Fruit fly (Drosophila melanogaster) whole organism, embryonic: ENCODE measurements around the gene Hsp70Ab.

ENCODE experiments used
- Atf3 ChIP-seq: fragments of 200-800 bp; sonication (Bioruptor generic); optimal IDR thresholded peaks from 3 replicates; lab custom pipeline; 2016; ENCODE audit warnings: missing biosample characterization, missing genetic modification characterization
- B-H1 ChIP-seq: fragments of 200-800 bp; sonication (Bioruptor generic); IDR thresholded peaks from 3 replicates; pipeline ENCODE4 v1.3.6; 2022; ENCODE audit warnings: missing biosample characterization, missing genetic modification characterization
- Bdp1 ChIP-seq: fragments of 200-800 bp; sonication (Bioruptor generic); optimal IDR thresholded peaks from 3 replicates; lab custom pipeline; 2016; ENCODE audit warnings: missing biosample characterization, missing genetic modification characterization
- Blimp-1 ChIP-seq: fragments of 200-800 bp; sonication (Bioruptor generic); optimal IDR thresholded peaks from 3 replicates; lab custom pipeline; 2018; ENCODE audit warnings: missing biosample characterization, missing genetic modification characterization, mild to moderate bottlenecking, moderate library complexity, missing genetic modification reagents
- CG10209 ChIP-seq: fragments of 200-800 bp; sonication (Bioruptor generic); optimal IDR thresholded peaks from 3 replicates; lab custom pipeline; 2017; ENCODE audit warnings: missing biosample characterization, mild to moderate bottlenecking, missing genetic modification characterization, missing genetic modification reagents
- CG11695 ChIP-seq: fragments of 200-800 bp; sonication (Bioruptor generic); IDR thresholded peaks from 3 replicates; pipeline ENCODE4 v1.3.6; 2022; ENCODE audit warnings: missing biosample characterization, missing genetic modification characterization
- CG12104 ChIP-seq: fragments of 200-800 bp; sonication (Bioruptor generic); optimal IDR thresholded peaks from 3 replicates; lab custom pipeline; 2016; ENCODE audit warnings: missing biosample characterization, missing genetic modification characterization
- CG14965 ChIP-seq: fragments of 200-800 bp; sonication (Bioruptor generic); optimal IDR thresholded peaks from 2 replicates; lab custom pipeline; 2016; ENCODE audit warnings: missing biosample characterization, missing genetic modification characterization, borderline replicate concordance
- CG16815 ChIP-seq: fragments of 200-800 bp; sonication (Bioruptor generic); optimal IDR thresholded peaks from 3 replicates; lab custom pipeline; 2017; ENCODE audit warnings: missing biosample characterization, mild to moderate bottlenecking, missing genetic modification characterization
- CG17912 ChIP-seq: fragments of 200-800 bp; sonication (Bioruptor generic); optimal IDR thresholded peaks from 2 replicates; lab custom pipeline; 2018; ENCODE audit warnings: missing biosample characterization, mild to moderate bottlenecking, missing genetic modification characterization
- CG2199 ChIP-seq: fragments of 200-800 bp; sonication (Bioruptor generic); IDR thresholded peaks from 3 replicates; pipeline ENCODE4 v1.3.6; 2022; ENCODE audit warnings: missing biosample characterization, missing genetic modification characterization
- CG31441 ChIP-seq: fragments of 200-800 bp; sonication (Bioruptor generic); IDR thresholded peaks from 2 replicates; pipeline ENCODE4 v1.3.6; 2022; ENCODE audit warnings: missing biosample characterization, missing genetic modification characterization
- CG3838 ChIP-seq: fragments of 200-800 bp; sonication (Bioruptor generic); optimal IDR thresholded peaks from 3 replicates; lab custom pipeline; 2016; ENCODE audit warnings: missing biosample characterization, missing genetic modification characterization
- CG4328 ChIP-seq: fragments of 200-800 bp; sonication (Bioruptor generic); optimal IDR thresholded peaks from 3 replicates; lab custom pipeline; 2017; ENCODE audit warnings: missing biosample characterization, missing genetic modification reagents, missing genetic modification characterization
- CG4424 ChIP-seq: fragments of 200-800 bp; sonication (Bioruptor generic); optimal IDR thresholded peaks from 3 replicates; lab custom pipeline; 2016; ENCODE audit warnings: missing biosample characterization, missing genetic modification characterization
- CG6254 ChIP-seq: fragments of 200-800 bp; sonication (Bioruptor generic); optimal IDR thresholded peaks from 3 replicates; lab custom pipeline; 2017; ENCODE audit warnings: mild to moderate bottlenecking, missing biosample characterization, missing genetic modification reagents, missing genetic modification characterization
- CG6654 ChIP-seq: fragments of 200-800 bp; sonication (Bioruptor generic); optimal IDR thresholded peaks from 2 replicates; lab custom pipeline; 2017; ENCODE audit warnings: missing biosample characterization, mild to moderate bottlenecking, missing genetic modification characterization
- CG6765 ChIP-seq: fragments of 200-800 bp; sonication (Bioruptor generic); optimal IDR thresholded peaks from 3 replicates; lab custom pipeline; 2017; ENCODE audit warnings: missing biosample characterization, mild to moderate bottlenecking, missing genetic modification characterization
- CG9215 ChIP-seq: fragments of 200-800 bp; sonication (Bioruptor generic); IDR thresholded peaks from 2 replicates; pipeline ENCODE4 v1.3.6; 2022; ENCODE audit warnings: missing biosample characterization, missing genetic modification characterization
- D ChIP-seq, 2 experiments: fragments of 200-800 bp in 1 of 2; fragments of >200 bp in 1 of 2; sonication (Bioruptor generic) in 1 of 2; optimal IDR thresholded peaks; 2 replicates in 1 of 2; 3 replicates in 1 of 2; lab custom pipeline; 2017; ENCODE audit warnings: mild to moderate bottlenecking in 1 of 2, missing biosample characterization in 1 of 2, missing genetic modification characterization in 1 of 2, missing genetic modification reagents in 1 of 2
- D19B ChIP-seq: fragments of 200-800 bp; sonication (Bioruptor generic); optimal IDR thresholded peaks from 2 replicates; lab custom pipeline; 2017; ENCODE audit warnings: missing biosample characterization, mild to moderate bottlenecking, missing genetic modification characterization
- Doc2 ChIP-seq: fragments of 200-800 bp; sonication (Bioruptor generic); IDR thresholded peaks from 2 replicates; pipeline ENCODE4 v1.3.6; 2022; ENCODE audit warnings: missing biosample characterization, missing genetic modification characterization
- Ets97D ChIP-seq: fragments of 200-800 bp; sonication (Bioruptor generic); optimal IDR thresholded peaks from 3 replicates; lab custom pipeline; 2016; ENCODE audit warnings: missing biosample characterization, missing genetic modification characterization
- HLH4C ChIP-seq: fragments of 200-800 bp; sonication (Bioruptor generic); IDR thresholded peaks from 3 replicates; pipeline ENCODE4 v1.3.6; 2022; ENCODE audit warnings: missing biosample characterization, missing genetic modification characterization; ENCODE audit not compliant: partially characterized antibody
- HLHmδ ChIP-seq: fragments of 200-800 bp; sonication (Bioruptor generic); optimal IDR thresholded peaks from 2 replicates; lab custom pipeline; 2018; ENCODE audit warnings: missing biosample characterization, mild to moderate bottlenecking, missing genetic modification characterization, moderate library complexity
- Jarid2 ChIP-seq: fragments of 200-800 bp; sonication (Bioruptor generic); optimal IDR thresholded peaks from 3 replicates; lab custom pipeline; 2017; ENCODE audit warnings: mild to moderate bottlenecking, missing biosample characterization, missing genetic modification reagents, missing genetic modification characterization
- Lim3 ChIP-seq: fragments of 200-800 bp; sonication (Bioruptor generic); IDR thresholded peaks from 2 replicates; pipeline ENCODE4 v1.3.6; 2022; ENCODE audit warnings: missing biosample characterization, missing genetic modification characterization
- Meics ChIP-seq: fragments of 200-800 bp; sonication (Bioruptor generic); optimal IDR thresholded peaks from 2 replicates; lab custom pipeline; 2017; ENCODE audit warnings: missing biosample characterization, mild to moderate bottlenecking, missing genetic modification characterization
- Neu2 ChIP-seq: fragments of 200-800 bp; sonication (Bioruptor generic); optimal IDR thresholded peaks from 3 replicates; lab custom pipeline; 2016; ENCODE audit warnings: missing biosample characterization, missing genetic modification characterization, borderline replicate concordance
- Nf-YA ChIP-seq: fragments of 200-800 bp; sonication (Bioruptor generic); IDR thresholded peaks from 2 replicates; pipeline ENCODE4 v1.3.6; 2022; ENCODE audit warnings: missing biosample characterization, missing genetic modification characterization
- Sry-δ ChIP-seq: fragments of 200-800 bp; sonication (Bioruptor generic); optimal IDR thresholded peaks from 2 replicates; lab custom pipeline; 2016; ENCODE audit warnings: missing biosample characterization, missing genetic modification characterization
- Tbp ChIP-seq: fragments of >200 bp; optimal IDR thresholded peaks from 2 replicates; lab custom pipeline; 2018; ENCODE audit warnings: missing biosample characterization, missing genetic modification characterization
- Trl ChIP-seq, 3 experiments: fragments of >200 bp in 2 of 3; fragments of 200-800 bp in 1 of 3; sonication (Bioruptor generic) in 1 of 3; optimal IDR thresholded peaks; 2 replicates in 1 of 3; 3 replicates in 2 of 3; lab custom pipeline; 2016 to 2017; ENCODE audit warnings: missing biosample characterization in 1 of 3, missing genetic modification characterization in 1 of 3
- abd-A ChIP-seq: fragments of 200-800 bp; sonication (Bioruptor generic); optimal IDR thresholded peaks from 3 replicates; lab custom pipeline; 2019; ENCODE audit warnings: missing biosample characterization, mild to moderate bottlenecking, missing genetic modification characterization, moderate library complexity
- bab2 ChIP-seq: fragments of 200-800 bp; sonication (Bioruptor generic); optimal IDR thresholded peaks from 2 replicates; lab custom pipeline; 2016; ENCODE audit warnings: missing biosample characterization, missing genetic modification characterization
- cato ChIP-seq: fragments of 200-800 bp; sonication (Bioruptor generic); optimal IDR thresholded peaks from 2 replicates; lab custom pipeline; 2016; ENCODE audit warnings: missing biosample characterization, missing genetic modification characterization, borderline replicate concordance
- ci ChIP-seq: fragments of 200-800 bp; sonication (Bioruptor generic); IDR thresholded peaks from 3 replicates; pipeline ENCODE4 v1.3.6; 2022; ENCODE audit warnings: missing biosample characterization, missing genetic modification characterization
- croc ChIP-seq: fragments of 200-800 bp; sonication (Bioruptor generic); conservative IDR thresholded peaks from 3 replicates; pipeline ENCODE4 v1.3.6; 2022; ENCODE audit warnings: missing biosample characterization, missing genetic modification characterization
- dan ChIP-seq: fragments of 200-800 bp; sonication (Bioruptor generic); IDR thresholded peaks from 2 replicates; pipeline ENCODE4 v1.3.6; 2022; ENCODE audit warnings: missing biosample characterization, missing genetic modification characterization
- disco-r ChIP-seq: fragments of 200-800 bp; sonication (Bioruptor generic); optimal IDR thresholded peaks from 2 replicates; lab custom pipeline; 2016; ENCODE audit warnings: missing biosample characterization, missing genetic modification characterization
- fd102C ChIP-seq: fragments of 200-800 bp; sonication (Bioruptor generic); optimal IDR thresholded peaks from 2 replicates; lab custom pipeline; 2018; ENCODE audit warnings: missing biosample characterization, mild to moderate bottlenecking, missing genetic modification characterization, moderate library complexity
- gsb-n ChIP-seq: fragments of 200-800 bp; sonication (Bioruptor generic); optimal IDR thresholded peaks from 3 replicates; lab custom pipeline; 2018; ENCODE audit warnings: missing biosample characterization, mild to moderate bottlenecking, missing genetic modification characterization
- kah ChIP-seq: fragments of 200-800 bp; sonication (Bioruptor generic); optimal IDR thresholded peaks from 2 replicates; lab custom pipeline; 2018; ENCODE audit warnings: missing biosample characterization, mild to moderate bottlenecking, missing genetic modification characterization
- nom ChIP-seq: fragments of 200-800 bp; sonication (Bioruptor generic); optimal IDR thresholded peaks from 2 replicates; lab custom pipeline; 2017; ENCODE audit warnings: missing biosample characterization, missing genetic modification characterization, mild to moderate bottlenecking, moderate library complexity, missing genetic modification reagents
- sd ChIP-seq: fragments of 200-800 bp; sonication (Bioruptor generic); optimal IDR thresholded peaks from 3 replicates; lab custom pipeline; 2018; ENCODE audit warnings: missing biosample characterization, mild to moderate bottlenecking, missing genetic modification characterization, moderate library complexity
- tin ChIP-seq: fragments of 200-800 bp; sonication (Bioruptor generic); optimal IDR thresholded peaks from 3 replicates; lab custom pipeline; 2016; ENCODE audit warnings: missing biosample characterization, missing genetic modification characterization
- usp ChIP-seq: fragments of >200 bp; optimal IDR thresholded peaks from 2 replicates; lab custom pipeline; 2017; ENCODE audit warnings: missing biosample characterization, missing genetic modification characterization
- vfl ChIP-seq: fragments of 200-800 bp; sonication (Bioruptor generic); optimal IDR thresholded peaks from 2 replicates; lab custom pipeline; 2016; ENCODE audit warnings: missing biosample characterization, missing genetic modification characterization
- zfh1 ChIP-seq: fragments of 200-800 bp; sonication (Bioruptor generic); IDR thresholded peaks from 3 replicates; pipeline ENCODE4 v1.3.6; 2022; ENCODE audit warnings: missing biosample characterization, missing genetic modification characterization
- zfh2 ChIP-seq: fragments of 200-800 bp; sonication (Bioruptor generic); optimal IDR thresholded peaks from 2 replicates; lab custom pipeline; 2016; ENCODE audit warnings: missing biosample characterization, missing genetic modification characterization

Hsp70Ab gene

dm6 chr3R:11962739-11963214 is 4.4 kb downstream of the Hsp70Ab start, which contains the start of the genes CG3281 and aurA (continued):
- peak; percentile 64 for TF ChIP-seq CG16815 (GFP tag; lab: Kevin White, UChicago)
- peak; percentile 1 for TF ChIP-seq CG6765 (GFP tag; lab: Kevin White, UChicago)
- peak; percentile 62 for TF ChIP-seq CG4328
- TF ChIP-seq dan (GFP tag; lab: Robert Waterston, UW) = no peak
- peak; percentile 85 for TF ChIP-seq Ets97D
- TF ChIP-seq Nf-YA (GFP tag; lab: Robert Waterston, UW) = no peak
- TF ChIP-seq CG14965 (GFP tag; lab: Kevin White, UChicago) = no peak
- TF ChIP-seq D (optimal IDR thresholded peaks at IDR 0.05; lab: Kevin White, UChicago) = no peak
- TF ChIP-seq D (GFP tag; optimal IDR thresholded peaks at IDR 0.05; lab: Kevin White, UChicago) = peak; percentile 38
- peak; percentile 35 for TF ChIP-seq croc (GFP tag; lab: Robert Waterston, UW)
- no peak for TF ChIP-seq usp (GFP tag; lab: Kevin White, UChicago)
- peak; percentile 50; the same call in 1 of the 3 replicates for TF ChIP-seq CG11695 (GFP tag; lab: Robert Waterston, UW)
- peak; percentile 42 for TF ChIP-seq disco-r
- TF ChIP-seq HLHmδ (GFP tag; lab: Kevin White, UChicago) = no peak
- TF ChIP-seq Blimp-1 (GFP tag; lab: Kevin White, UChicago) = no peak
- TF ChIP-seq CG17912 = no peak
- TF ChIP-seq CG2199 (GFP tag; lab: Robert Waterston, UW) = no peak
- TF ChIP-seq B-H1 = no peak
- TF ChIP-seq CG6254 (GFP tag; lab: Kevin White, UChicago) = no peak
- peak; percentile 67 for TF ChIP-seq vfl (GFP tag; lab: Kevin White, UChicago)
- peak; percentile 73 for TF ChIP-seq sd
- TF ChIP-seq HLH4C (GFP tag; lab: Robert Waterston, UW) = peak; percentile 93
- peak; percentile 56 for TF ChIP-seq CG10209 (GFP tag; lab: Kevin White, UChicago)
- TF ChIP-seq CG6654 = no peak
- peak; percentile 85 for TF ChIP-seq zfh2 (GFP tag; lab: Kevin White, UChicago)
- TF ChIP-seq CG3838 (GFP tag; lab: Kevin White, UChicago) = peak; percentile 14
- peak; percentile 94 for TF ChIP-seq CG31441 (GFP tag; lab: Robert Waterston, UW)
- no peak for TF ChIP-seq Doc2 (GFP tag; lab: Robert Waterston, UW)
- TF ChIP-seq Bdp1 (GFP tag; lab: Kevin White, UChicago) = peak; percentile 47
- peak; percentile 25 for TF ChIP-seq Tbp
- TF ChIP-seq D19B (GFP tag; lab: Kevin White, UChicago) = peak; percentile 26
- TF ChIP-seq Atf3 (GFP tag; lab: Kevin White, UChicago) = peak; percentile 49
- TF ChIP-seq Meics (GFP tag; lab: Kevin White, UChicago) = peak; percentile 61
- TF ChIP-seq Lim3 = no peak
- peak; percentile 28 for TF ChIP-seq Neu2 (GFP tag; lab: Kevin White, UChicago)
- peak; percentile 34; the same call in 1 of the 3 replicates for TF ChIP-seq ci
- TF ChIP-seq tin (GFP tag; lab: Kevin White, UChicago) = peak; percentile 81
- no peak for TF ChIP-seq zfh1 (GFP tag; lab: Robert Waterston, UW)
- TF ChIP-seq bab2 (GFP tag; lab: Kevin White, UChicago) = peak; percentile 81
- TF ChIP-seq gsb-n = peak; percentile 67
- TF ChIP-seq CG4424 (GFP tag; lab: Kevin White, UChicago) = peak; percentile 82
- no peak for TF ChIP-seq Jarid2
- TF ChIP-seq CG9215 (GFP tag; lab: Robert Waterston, UW) = peak; percentile 84
- TF ChIP-seq Trl (optimal IDR thresholded peaks at IDR 0.05; lab: Kevin White, UChicago) = peak in 1 of 2 experiments; percentile 8
- TF ChIP-seq Trl (GFP tag; optimal IDR thresholded peaks at IDR 0.05; lab: Kevin White, UChicago) = peak; percentile 74
- no peak for TF ChIP-seq fd102C (GFP tag; lab: Kevin White, UChicago)
- peak; percentile 46 for TF ChIP-seq CG12104 (GFP tag; lab: Kevin White, UChicago)
- TF ChIP-seq cato (GFP tag; lab: Kevin White, UChicago) = peak; percentile 40
- TF ChIP-seq nom (GFP tag; lab: Kevin White, UChicago) = peak; percentile 14
- TF ChIP-seq abd-A (tag; lab: Kevin White, UChicago) = no peak
- TF ChIP-seq kah (GFP tag; lab: Kevin White, UChicago) = no peak
- peak; percentile 97 for TF ChIP-seq Sry-δ
